Worm (Caenorhabditis elegans): Measurements from ENCODE around the gene srv-16.
A peak's percentile ranks its signal among the peaks of the same experiment; 100 is the strongest.

srv-16 gene

DNA sequence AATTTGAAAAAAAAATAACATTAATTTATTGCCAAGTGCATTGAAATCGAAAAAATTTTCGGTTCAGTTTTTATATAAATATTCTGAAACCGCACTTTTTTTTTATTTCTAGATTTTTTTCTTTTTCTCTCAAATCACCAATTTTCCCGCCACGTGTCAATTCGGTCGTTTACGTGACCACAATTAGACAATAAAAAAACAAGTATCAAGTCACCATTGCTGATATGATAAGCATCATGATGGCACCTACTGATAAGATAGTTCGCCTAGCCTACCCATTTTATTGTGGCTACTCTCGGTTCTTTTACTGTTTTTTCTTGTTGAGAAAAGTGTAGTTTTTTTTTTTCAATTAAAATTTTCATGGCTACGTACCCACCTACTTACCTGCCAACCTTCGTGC is 3.9 kb downstream of the srv-16 start (continued):
- TF ChIP-seq pha-4 (tag; optimal IDR thresholded peaks at IDR 0.05), result peak; percentile 15
- TF ChIP-seq nhr-25 (tag; optimal IDR thresholded peaks at IDR 0.05), result no peak

DNA sequence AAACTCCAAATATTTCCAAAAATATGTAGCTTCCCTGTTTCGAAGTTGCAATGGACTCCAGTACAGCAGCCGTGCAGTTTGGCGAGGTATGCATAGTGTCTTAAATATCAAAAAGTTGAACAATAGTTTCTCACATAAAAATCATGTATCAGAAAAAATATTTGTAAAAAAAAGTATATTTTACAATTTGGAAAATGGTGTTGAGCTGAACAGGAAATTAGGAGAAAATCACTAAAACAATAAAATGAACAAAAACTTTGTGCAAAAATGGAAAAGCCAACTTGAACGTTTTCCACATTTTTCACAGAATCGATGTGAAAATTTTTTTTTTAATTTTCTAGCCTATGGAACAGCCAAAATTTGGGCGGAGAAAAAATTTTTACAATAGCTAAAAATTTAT is 7.0 kb downstream of the srv-16 start, which contains the start of gene Y105C5B.8:
Gene Y105C5B.8, minus strand, starts transcription at position 101 of the 400 bp plus-strand sequence.
- TF ChIP-seq skn-1 (tag; optimal IDR thresholded peaks at IDR 0.05) (no peak), fkh-10 (GFP tag; optimal IDR thresholded peaks at IDR 0.05) (no peak), elt-3 (tag; optimal IDR thresholded peaks at IDR 0.05) (no peak), jun-1 (tag; optimal IDR thresholded peaks at IDR 0.05) (no peak), nhr-76 (tag; optimal IDR thresholded peaks at IDR 0.05) (no peak), nhr-28 (tag; optimal IDR thresholded peaks at IDR 0.05) (no peak), ceh-16 (tag; optimal IDR thresholded peaks at IDR 0.05) (no peak), nhr-25 (tag; optimal IDR thresholded peaks at IDR 0.05) (no peak), ceh-82 (tag; optimal IDR thresholded peaks at IDR 0.05) (no peak)

DNA sequence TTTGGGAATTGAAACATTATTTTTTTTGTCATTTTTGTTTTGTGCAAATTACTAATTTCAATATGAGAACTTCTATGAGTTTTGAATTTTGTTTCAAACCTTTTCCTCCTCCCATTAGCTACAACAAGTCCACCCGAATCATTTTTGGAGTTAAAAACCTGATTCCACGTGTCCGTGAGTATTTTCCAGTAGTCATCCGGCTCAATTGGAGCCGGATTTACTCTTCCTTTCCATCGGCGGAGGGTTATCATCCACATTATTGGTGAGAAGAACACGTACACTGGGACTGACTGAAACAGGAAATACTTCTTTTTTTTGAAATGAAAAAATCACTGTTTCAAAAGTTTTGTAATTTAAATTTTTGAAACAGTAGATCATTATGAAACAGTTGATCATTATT is 10.7 kb downstream of the srv-16 start:
- no peak for TF ChIP-seq snpc-4 (tag; optimal IDR thresholded peaks at IDR 0.05)
- no peak for TF ChIP-seq fos-1 (tag; optimal IDR thresholded peaks at IDR 0.05)
- no peak for TF ChIP-seq daf-12 (tag; optimal IDR thresholded peaks at IDR 0.05)
- no peak for TF ChIP-seq ceh-28 (tag; optimal IDR thresholded peaks at IDR 0.05)
- no peak for TF ChIP-seq pqm-1 (tag; optimal IDR thresholded peaks at IDR 0.05)
- TF ChIP-seq lsy-12 (tag; optimal IDR thresholded peaks at IDR 0.05), result no peak
- TF ChIP-seq mdl-1 (tag; optimal IDR thresholded peaks at IDR 0.05), result no peak
- no peak for TF ChIP-seq fkh-10 (GFP tag; optimal IDR thresholded peaks at IDR 0.05)
- no peak for TF ChIP-seq nhr-77 (tag; optimal IDR thresholded peaks at IDR 0.05)
- no peak for TF ChIP-seq elt-3 (tag; optimal IDR thresholded peaks at IDR 0.05)
- no peak for TF ChIP-seq nhr-11 (tag; optimal IDR thresholded peaks at IDR 0.05)
- no peak for TF ChIP-seq elt-2 (tag; optimal IDR thresholded peaks at IDR 0.05)

DNA sequence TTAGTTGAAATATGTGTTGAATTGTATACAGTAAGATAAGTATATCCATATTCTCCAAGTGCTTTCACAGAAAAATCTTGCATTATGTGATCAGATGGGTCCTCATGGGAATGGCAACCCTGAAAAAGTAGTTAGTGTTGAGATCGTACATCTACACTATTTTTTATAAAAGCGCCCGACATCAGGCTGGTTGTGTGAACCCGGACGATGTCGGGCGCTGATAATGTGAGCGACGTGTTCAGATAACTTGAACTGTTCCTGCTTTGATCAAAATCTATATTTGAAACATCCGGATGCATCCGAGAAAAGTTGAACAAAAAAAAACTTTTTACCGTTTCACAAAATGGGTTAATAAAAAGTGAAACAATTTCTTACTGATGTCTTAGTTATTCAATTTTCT is 18.7 kb downstream of the srv-16 start:
- TF ChIP-seq lsy-12 (tag; optimal IDR thresholded peaks at IDR 0.05) (no peak), ceh-82 (tag; optimal IDR thresholded peaks at IDR 0.05) (no peak), pha-4 (tag; optimal IDR thresholded peaks at IDR 0.05) (no peak), sea-2 (GFP tag; optimal IDR thresholded peaks at IDR 0.05) (no peak), egl-27 (tag; optimal IDR thresholded peaks at IDR 0.05) (no peak)

DNA sequence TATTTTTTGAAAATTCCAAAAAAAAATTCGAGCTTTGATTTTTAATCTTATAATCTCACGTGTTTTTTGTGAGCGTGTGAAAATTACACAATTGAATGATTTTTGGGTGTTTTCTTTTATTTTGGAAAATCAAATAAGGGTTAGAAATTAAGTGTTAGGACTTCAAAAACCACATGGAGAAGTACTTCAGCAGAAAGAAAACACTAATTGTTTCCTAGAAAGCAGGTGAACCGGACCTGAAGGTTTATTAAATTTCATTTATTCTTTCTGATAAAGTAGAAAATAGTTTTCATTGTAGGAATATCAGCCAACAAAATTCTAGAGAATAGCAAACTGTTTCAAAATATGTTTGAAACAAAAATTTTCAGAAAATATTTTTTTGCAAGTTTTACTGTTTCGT is 25.5 kb downstream of the srv-16 start:
- no peak for TF ChIP-seq nhr-43 (tag; optimal IDR thresholded peaks at IDR 0.05; ENCODE audit: poor library complexity, severe bottlenecking)
- no peak for TF ChIP-seq zag-1 (tag; optimal IDR thresholded peaks at IDR 0.05)
- no peak for TF ChIP-seq ceh-82 (tag; optimal IDR thresholded peaks at IDR 0.05)
- TF ChIP-seq skn-1 (tag; optimal IDR thresholded peaks at IDR 0.05), result no peak
- no peak for TF ChIP-seq sea-2 (GFP tag; optimal IDR thresholded peaks at IDR 0.05)
- TF ChIP-seq elt-3 (tag; optimal IDR thresholded peaks at IDR 0.05), result no peak
- no peak for TF ChIP-seq lin-39 (tag; optimal IDR thresholded peaks at IDR 0.05)
- TF ChIP-seq nhr-12 (tag; optimal IDR thresholded peaks at IDR 0.05), result no peak
- no peak for TF ChIP-seq lin-15B (tag; optimal IDR thresholded peaks at IDR 0.05)
- TF ChIP-seq nhr-76 (tag; optimal IDR thresholded peaks at IDR 0.05), result no peak
- no peak for TF ChIP-seq mdl-1 (tag; optimal IDR thresholded peaks at IDR 0.05)
- no peak for TF ChIP-seq hmg-11 (tag; optimal IDR thresholded peaks at IDR 0.05)

DNA sequence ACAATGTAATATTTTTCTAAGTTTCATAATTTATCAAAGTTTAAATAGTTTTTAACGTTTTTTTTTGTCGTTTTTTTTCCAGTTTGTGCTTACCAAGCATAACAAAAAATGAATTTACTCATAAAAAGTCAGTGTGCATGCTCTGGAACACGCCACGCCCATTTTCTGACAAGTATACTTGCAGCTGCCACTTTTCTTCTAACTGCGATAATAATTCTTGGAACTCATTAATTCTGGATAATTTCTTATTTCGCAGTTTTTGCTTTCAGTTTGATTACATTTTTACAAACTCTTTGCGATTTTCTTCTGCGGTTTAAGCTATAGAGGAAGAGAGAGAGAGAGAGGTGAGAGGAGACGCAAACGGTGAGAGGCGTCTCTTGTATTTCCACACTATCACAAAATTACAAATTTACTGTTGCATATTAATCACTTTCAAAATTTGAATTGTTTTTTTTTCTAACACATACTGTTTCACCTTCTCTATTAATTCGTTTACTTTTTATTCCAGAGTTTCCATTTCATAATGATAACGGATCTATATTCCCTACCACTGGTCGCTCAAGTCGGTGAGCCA is 27.6 kb downstream of the srv-16 start, which contains the start of gene srv-15:
Gene srv-15, plus strand, starts transcription at position 524 of the 574 bp plus-strand sequence.
- TF ChIP-seq ZK546.5 (tag; optimal IDR thresholded peaks at IDR 0.05) (no peak), mml-1 (tag; optimal IDR thresholded peaks at IDR 0.05) (no peak), fkh-2 (tag; optimal IDR thresholded peaks at IDR 0.05) (no peak), eor-1 (tag; optimal IDR thresholded peaks at IDR 0.05) (no peak), skn-1 (tag; optimal IDR thresholded peaks at IDR 0.05) (no peak), fos-1 (tag; optimal IDR thresholded peaks at IDR 0.05) (no peak), ztf-11 (tag; optimal IDR thresholded peaks at IDR 0.05) (no peak), lin-39 (tag; optimal IDR thresholded peaks at IDR 0.05) (no peak), nhr-76 (tag; optimal IDR thresholded peaks at IDR 0.05) (no peak)

All from whole organism, L3 larva.